Worm (Caenorhabditis elegans) whole organism, L4/young adult: ENCODE results near the gene tceb-3.

ENCODE experiments used
- W03F9.2 ChIP-seq: fragments of 150-350 bp; optimal IDR thresholded peaks from 2 replicates; lab custom pipeline; 2014; ENCODE audit warnings: missing biosample characterization, missing genetic modification characterization
- dao-5 ChIP-seq: sonication (generic microtip); optimal IDR thresholded peaks from 2 replicates; lab custom pipeline; 2016; ENCODE audit warnings: missing genotype, missing genetic modification characterization, moderate library complexity, missing compliant biosample characterization
- him-1 ChIP-seq: sonication (generic microtip); optimal IDR thresholded peaks from 2 replicates; lab custom pipeline; 2016; ENCODE audit warnings: missing genotype, missing genetic modification reagents, missing genetic modification characterization, missing compliant biosample characterization

DNA sequence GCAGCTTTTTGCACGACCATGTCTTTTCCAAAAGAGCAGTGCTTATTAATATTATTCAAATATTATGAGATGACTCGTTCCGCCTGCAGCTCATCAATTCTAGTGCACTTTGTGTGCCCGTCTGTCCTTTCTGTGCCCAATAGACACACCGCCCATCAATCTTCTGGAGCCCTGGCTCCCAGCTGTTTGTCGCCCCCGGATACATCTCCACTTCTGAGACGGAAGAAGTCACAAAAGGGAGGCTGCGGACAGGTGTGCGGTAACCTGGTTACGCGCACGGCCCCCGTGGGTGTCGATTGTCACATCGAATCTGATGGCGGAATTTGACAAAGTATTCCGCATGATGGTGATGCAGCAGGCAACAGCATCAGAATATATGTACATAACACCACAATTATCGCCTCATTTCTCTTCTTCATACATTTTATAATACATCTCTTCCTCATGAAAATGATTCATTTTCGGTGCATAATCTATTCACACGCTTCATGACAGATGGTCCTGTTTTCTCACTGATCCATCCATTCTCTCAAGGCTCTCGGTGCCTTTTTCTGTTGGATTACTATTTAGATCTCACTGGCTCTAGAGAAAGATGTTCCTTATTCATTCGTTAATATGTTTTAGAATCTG, 39.4 kb upstream of the tceb-3 start:
- TF ChIP-seq him-1 (tag; lab: Kevin White, UChicago) (no peak), dao-5 (tag; lab: Kevin White, UChicago) (no peak), W03F9.2 (tag; lab: Kevin White, UChicago) (no peak)
